Fruit fly (Drosophila melanogaster) whole organism, prepupa: ENCODE data around the gene Polr1H.
A peak's percentile ranks its signal among the peaks of the same experiment; 100 is the strongest.

Experiments
- CG10669 ChIP-seq: fragments of 200-800 bp; sonication (Bioruptor generic); optimal IDR thresholded peaks from 3 replicates; lab custom pipeline; 2018; ENCODE audit warnings: missing biosample characterization, mild to moderate bottlenecking, missing genetic modification characterization, moderate library complexity
- CG11294 ChIP-seq: fragments of 200-800 bp; sonication (Bioruptor generic); IDR thresholded peaks from 2 replicates; pipeline ENCODE4 v1.3.6; 2022; ENCODE audit warnings: missing biosample characterization, missing genetic modification characterization
- CG11762 ChIP-seq: fragments of 200-800 bp; sonication (Bioruptor generic); optimal IDR thresholded peaks from 3 replicates; lab custom pipeline; 2016; ENCODE audit warnings: missing biosample characterization, missing genetic modification characterization; ENCODE audit not compliant: insufficient read depth
- CG32006 ChIP-seq: fragments of 200-800 bp; sonication (Bioruptor generic); optimal IDR thresholded peaks from 3 replicates; lab custom pipeline; 2017; ENCODE audit warnings: missing biosample characterization, mild to moderate bottlenecking, missing genetic modification characterization
- CG34406 ChIP-seq: fragments of 200-800 bp; sonication (Bioruptor generic); optimal IDR thresholded peaks from 3 replicates; lab custom pipeline; 2016; ENCODE audit warnings: missing biosample characterization, missing genetic modification characterization
- CG3919 ChIP-seq: fragments of 200-800 bp; sonication (Bioruptor generic); optimal IDR thresholded peaks from 3 replicates; lab custom pipeline; 2016; ENCODE audit warnings: missing biosample characterization, missing genetic modification characterization
- CG4318 ChIP-seq: fragments of 200-800 bp; sonication (Bioruptor generic); optimal IDR thresholded peaks from 3 replicates; lab custom pipeline; 2017; ENCODE audit warnings: missing biosample characterization, mild to moderate bottlenecking, missing genetic modification characterization
- CG6276 ChIP-seq: fragments of 200-800 bp; sonication (Bioruptor generic); optimal IDR thresholded peaks from 2 replicates; lab custom pipeline; 2017; ENCODE audit warnings: missing biosample characterization, mild to moderate bottlenecking, missing genetic modification characterization
- CG6792 ChIP-seq: fragments of 200-800 bp; sonication (Bioruptor generic); optimal IDR thresholded peaks from 3 replicates; lab custom pipeline; 2016; ENCODE audit warnings: missing biosample characterization, missing genetic modification characterization
- CG6808 ChIP-seq: fragments of 200-800 bp; sonication (Bioruptor generic); optimal IDR thresholded peaks from 3 replicates; lab custom pipeline; 2017; ENCODE audit warnings: missing biosample characterization, missing genetic modification characterization, mild to moderate bottlenecking, moderate library complexity, missing genetic modification reagents
- CG8119 ChIP-seq: fragments of 200-800 bp; sonication (Bioruptor generic); IDR thresholded peaks from 3 replicates; pipeline ENCODE4 v1.3.6; 2022; ENCODE audit warnings: missing biosample characterization, missing genetic modification characterization
- CG8319 ChIP-seq: fragments of 200-800 bp; sonication (Bioruptor generic); optimal IDR thresholded peaks from 3 replicates; lab custom pipeline; 2016; ENCODE audit warnings: missing biosample characterization, missing genetic modification characterization
- CG9139 ChIP-seq: fragments of 200-800 bp; sonication (Bioruptor generic); optimal IDR thresholded peaks from 3 replicates; lab custom pipeline; 2017; ENCODE audit warnings: missing biosample characterization, mild to moderate bottlenecking, missing genetic modification characterization
- Eip78C ChIP-seq: fragments of 200-800 bp; sonication (Bioruptor generic); peaks from one replicate; lab custom pipeline; 2016; ENCODE audit warnings: missing biosample characterization, missing genetic modification characterization
- Ets21C ChIP-seq: fragments of 200-800 bp; sonication (Bioruptor generic); optimal IDR thresholded peaks from 3 replicates; lab custom pipeline; 2016; ENCODE audit warnings: missing biosample characterization, missing genetic modification characterization
- Ets96B ChIP-seq: fragments of 200-800 bp; optimal IDR thresholded peaks from 2 replicates; lab custom pipeline; 2019; ENCODE audit warnings: missing biosample characterization, mild to moderate bottlenecking, missing genetic modification characterization, moderate library complexity
- Hr38 ChIP-seq: sonication (Bioruptor generic); optimal IDR thresholded peaks from 2 replicates; lab custom pipeline; 2016; ENCODE audit warnings: missing biosample characterization, missing genetic modification characterization
- Hr39 ChIP-seq: fragments of 200-800 bp; sonication (Bioruptor generic); optimal IDR thresholded peaks from 2 replicates; lab custom pipeline; 2016; ENCODE audit warnings: missing biosample characterization, missing genetic modification characterization
- OdsH ChIP-seq: fragments of 200-800 bp; sonication (Bioruptor generic); optimal IDR thresholded peaks from 3 replicates; lab custom pipeline; 2016; ENCODE audit warnings: missing biosample characterization, missing genetic modification characterization
- Smox ChIP-seq: fragments of 200-800 bp; sonication (Bioruptor generic); optimal IDR thresholded peaks from 3 replicates; lab custom pipeline; 2016; ENCODE audit warnings: missing biosample characterization, missing genetic modification characterization
- Sox14 ChIP-seq: fragments of 200-800 bp; sonication (Bioruptor generic); optimal IDR thresholded peaks from 3 replicates; lab custom pipeline; 2016; ENCODE audit warnings: missing biosample characterization, missing genetic modification characterization
- Sox15 ChIP-seq: fragments of 200-800 bp; sonication (Bioruptor generic); optimal IDR thresholded peaks from 3 replicates; lab custom pipeline; 2016; ENCODE audit warnings: missing biosample characterization, missing genetic modification characterization
- achi ChIP-seq: fragments of 200-800 bp; sonication (Bioruptor generic); optimal IDR thresholded peaks from 3 replicates; lab custom pipeline; 2016; ENCODE audit warnings: missing biosample characterization, missing genetic modification characterization
- acj6 ChIP-seq: fragments of 200-800 bp; sonication (Bioruptor generic); optimal IDR thresholded peaks from 3 replicates; lab custom pipeline; 2016; ENCODE audit warnings: missing biosample characterization, missing genetic modification characterization
- cyc ChIP-seq: fragments of 200-800 bp; sonication (Bioruptor generic); optimal IDR thresholded peaks from 3 replicates; lab custom pipeline; 2016; ENCODE audit warnings: missing biosample characterization, missing genetic modification characterization
- fd59A ChIP-seq: fragments of 200-800 bp; sonication (Bioruptor generic); optimal IDR thresholded peaks from 2 replicates; lab custom pipeline; 2017; ENCODE audit warnings: missing biosample characterization, mild to moderate bottlenecking, missing genetic modification characterization, missing genetic modification reagents
- ss ChIP-seq, 2 experiments: fragments of 200-800 bp; sonication (Bioruptor generic); optimal IDR thresholded peaks; 2 replicates in 1 of 2; 3 replicates in 1 of 2; lab custom pipeline; 2017 to 2018; ENCODE audit warnings: mild to moderate bottlenecking in 2 of 2, missing biosample characterization in 2 of 2, missing genetic modification characterization in 2 of 2, moderate library complexity in 1 of 2
- topi ChIP-seq: fragments of 200-800 bp; sonication (Bioruptor generic); optimal IDR thresholded peaks from 3 replicates; lab custom pipeline; 2016; ENCODE audit warnings: missing biosample characterization, missing genetic modification characterization
- vri ChIP-seq: fragments of 200-800 bp; sonication (Bioruptor generic); optimal IDR thresholded peaks from 3 replicates; lab custom pipeline; 2016; ENCODE audit warnings: missing biosample characterization, mild to moderate bottlenecking, missing genetic modification characterization

Polr1H gene

DNA sequence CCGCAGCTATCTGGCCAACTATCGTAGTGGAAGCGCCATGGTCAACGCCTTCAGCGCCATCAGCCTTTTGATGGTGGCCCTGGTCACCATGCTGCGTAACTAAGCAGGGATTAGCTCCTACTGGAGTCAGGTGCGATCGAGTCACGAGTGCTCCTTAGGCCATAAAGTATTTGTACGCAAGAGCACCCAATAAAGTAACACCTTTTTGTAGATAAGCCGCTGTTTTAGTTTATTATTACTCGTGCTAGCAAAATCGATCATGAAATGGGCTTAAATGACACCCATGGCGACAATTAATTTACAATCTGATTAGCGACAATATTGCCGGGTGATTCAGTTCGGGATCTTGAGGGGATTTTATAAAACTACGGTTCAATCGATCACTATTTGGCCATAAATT is 20.1 kb downstream of the Polr1H start:
- TF ChIP-seq CG11294 (GFP tag; lab: Robert Waterston, UW) (no peak), CG8319 (no peak)

DNA sequence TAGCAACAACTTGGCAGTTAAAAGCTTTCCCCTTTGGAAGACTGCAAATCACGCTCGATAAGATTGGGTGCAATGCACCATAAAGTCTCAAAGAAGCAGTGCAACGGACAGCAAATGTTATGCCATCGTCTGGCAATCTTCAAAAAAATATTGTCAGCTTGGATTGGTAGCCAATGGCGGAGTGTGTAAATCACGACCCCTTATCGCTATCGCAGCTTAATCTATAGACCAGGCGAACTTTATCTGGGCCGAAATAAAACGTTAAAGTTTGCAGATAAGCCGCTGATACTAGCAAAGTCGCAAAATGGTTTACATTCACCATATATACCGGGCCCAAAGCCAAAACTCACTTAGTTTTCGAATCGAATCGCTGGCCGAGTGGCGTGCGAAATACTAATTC is 23.7 kb downstream of the Polr1H start, which contains the start of gene CG31198:
CG31198 (plus strand) TSS at position 351 of the 400 bp plus-strand sequence.
- TF ChIP-seq acj6 (GFP tag; lab: Kevin White, UChicago) (no peak), vri (GFP tag; lab: Kevin White, UChicago) (peak; percentile 98)

DNA sequence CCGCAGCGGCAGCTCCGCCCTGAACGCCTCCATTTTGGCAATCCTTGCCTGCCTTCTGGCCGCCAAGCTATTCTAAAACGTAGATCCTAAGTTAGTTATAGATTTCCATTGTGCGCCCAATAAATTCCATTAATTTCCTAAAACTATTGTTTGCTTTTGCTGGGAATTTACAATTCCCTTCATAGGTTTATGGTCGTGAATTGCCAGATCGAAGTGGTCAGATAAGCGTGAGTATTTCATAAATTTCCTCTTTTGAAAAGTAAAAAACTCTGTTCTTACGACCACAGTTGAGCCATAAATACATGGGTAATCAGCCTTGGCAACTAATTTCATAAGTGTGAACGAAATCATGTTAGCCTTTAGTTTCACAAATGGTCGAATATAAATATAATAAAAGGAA is 24.5 kb downstream of the Polr1H start:
- TF ChIP-seq vri (GFP tag; lab: Kevin White, UChicago) (no peak), OdsH (no peak), Hr38 (GFP tag; lab: Kevin White, UChicago) (no peak), Hr39 (GFP tag; lab: Kevin White, UChicago) (no peak), CG6808 (GFP tag; lab: Kevin White, UChicago) (no peak), Sox15 (GFP tag; lab: Kevin White, UChicago) (no peak), achi (GFP tag; lab: Kevin White, UChicago) (no peak), CG4318 (GFP tag; lab: Kevin White, UChicago) (no peak), CG34406 (no peak), CG6276 (no peak), CG32006 (no peak), CG10669 (GFP tag; lab: Kevin White, UChicago) (no peak), Sox14 (GFP tag; lab: Kevin White, UChicago) (no peak), ss (GFP tag; optimal IDR thresholded peaks at IDR 0.05; lab: Kevin White, UChicago) (no peak)

DNA sequence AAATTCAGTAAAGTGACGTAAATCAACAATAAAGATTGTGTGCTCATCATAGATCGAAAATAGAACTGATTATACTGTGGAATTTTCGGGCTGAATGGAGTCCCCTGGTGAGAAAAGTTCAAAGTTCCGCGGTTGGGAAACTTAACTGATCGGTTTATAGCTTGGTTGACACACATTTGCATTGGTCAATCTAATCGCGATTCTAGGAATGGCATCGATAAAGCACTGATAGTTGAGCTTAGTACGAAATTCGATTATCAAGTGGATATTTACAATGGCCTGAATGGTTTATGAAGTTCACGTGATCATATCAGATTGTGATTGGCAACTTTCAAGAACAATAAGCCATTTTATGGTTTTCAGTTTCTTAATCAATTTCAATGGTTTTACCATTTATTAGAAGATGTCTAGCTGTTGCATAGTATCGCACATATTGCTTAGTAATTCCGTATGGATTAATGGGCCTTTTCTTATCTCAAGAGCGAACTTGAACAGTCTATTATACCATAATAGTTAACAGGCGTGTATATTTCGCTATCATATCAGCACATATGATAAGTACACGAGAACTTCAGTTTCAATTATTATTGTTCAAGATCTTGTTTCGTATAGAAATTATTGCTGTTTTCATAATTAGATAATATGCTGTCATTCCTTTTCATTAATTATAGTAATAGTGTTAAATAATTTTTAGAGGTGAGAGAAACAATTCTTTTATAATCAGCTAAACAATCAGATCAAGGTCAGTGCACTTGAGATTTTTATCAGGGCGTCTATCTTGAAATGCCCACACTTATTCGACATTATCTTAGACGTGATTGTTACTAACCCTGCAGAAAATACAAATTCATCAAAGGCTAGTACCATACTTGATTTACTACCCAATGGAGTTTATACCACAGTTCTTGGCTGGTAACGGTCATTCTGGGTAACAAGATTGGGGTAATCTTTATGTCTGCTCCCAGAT is 28.4 kb downstream of the Polr1H start, which contains the start of gene CG31233:
CG31233 (plus strand) TSS at position 900 of the 967 bp plus-strand sequence.
- TF ChIP-seq CG3919 (GFP tag; lab: Kevin White, UChicago) (no peak), Smox (GFP tag; lab: Kevin White, UChicago) (no peak), CG8319 (no peak), fd59A (no peak), Ets96B (tag; lab: Kevin White, UChicago) (no peak), cyc (GFP tag; lab: Kevin White, UChicago) (no peak), Ets21C (GFP tag; lab: Kevin White, UChicago) (no peak), CG6792 (GFP tag; lab: Kevin White, UChicago) (no peak), Eip78C (GFP tag; lab: Kevin White, UChicago) (no peak)
- TF ChIP-seq, all 60 proteins: peak for 0

DNA sequence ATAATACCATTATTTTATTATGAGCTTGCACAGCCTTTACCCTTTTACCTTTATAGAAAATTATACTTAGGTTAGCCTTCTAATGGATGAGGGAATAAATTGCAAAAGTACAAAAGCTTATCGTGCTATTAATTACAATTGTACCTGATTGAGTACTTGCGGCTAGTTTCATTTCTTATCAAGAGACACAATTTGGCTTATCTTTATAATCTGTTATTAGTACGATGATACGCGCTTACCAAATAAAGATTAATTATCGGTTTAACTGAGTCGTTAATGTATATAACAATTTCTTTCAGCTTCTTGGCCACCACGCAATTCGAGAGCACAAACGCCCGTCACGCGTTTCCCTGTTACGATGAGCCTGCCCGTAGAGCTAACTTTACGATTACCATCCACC is 31.8 kb downstream of the Polr1H start:
- TF ChIP-seq CG11762 (no peak), CG11294 (GFP tag; lab: Robert Waterston, UW) (no peak), CG6792 (GFP tag; lab: Kevin White, UChicago) (no peak), cyc (GFP tag; lab: Kevin White, UChicago) (no peak), CG9139 (GFP tag; lab: Kevin White, UChicago) (no peak), CG8119 (GFP tag; lab: Robert Waterston, UW) (no peak)

DNA sequence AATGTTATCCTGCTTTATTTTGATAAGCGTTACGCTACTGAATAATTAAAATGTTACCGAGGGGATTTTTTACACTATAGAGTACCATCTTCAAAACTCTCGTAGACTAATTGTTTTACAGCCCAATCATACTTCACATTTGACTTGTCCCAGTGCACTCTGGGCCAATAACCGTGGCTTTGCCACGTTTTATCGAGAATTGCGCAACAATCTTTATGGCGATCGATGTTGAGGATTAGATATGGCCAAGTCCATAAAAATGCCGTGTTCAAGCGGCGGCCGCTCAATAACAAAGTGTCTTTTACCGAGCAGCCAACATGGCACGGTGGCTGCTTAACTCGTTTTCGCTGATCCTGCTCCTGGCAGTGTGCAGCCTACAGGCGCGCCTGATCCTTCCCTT is 32.7 kb downstream of the Polr1H start, which contains the start of gene CG31343:
CG31343 (plus strand) TSS at position 279 of the 400 bp plus-strand sequence.
- TF ChIP-seq vri (GFP tag; lab: Kevin White, UChicago), result peak; percentile 70
- no peak for TF ChIP-seq topi (GFP tag; lab: Kevin White, UChicago)
